Worm (Caenorhabditis elegans): ENCODE data around the gene col-185.

The col-185 gene

ce11 chrX:13528630-13529138, 17.8 kb upstream of the col-185 start, which contains the start of gene F18H3.4:
Gene F18H3.4 (plus strand): TSS chrX:13529088.
- TF ChIP-seq W03F9.2 (tag; optimal IDR thresholded peaks at IDR 0.05) (peak; percentile 39), dao-5 (tag; optimal IDR thresholded peaks at IDR 0.05) (no peak)

ce11 chrX:13527347-13528092, 16.6 kb upstream of the col-185 start, which contains the start of gene pab-2:
Gene pab-2 (minus strand): TSS chrX:13527415.
- TF ChIP-seq dao-5 (tag; optimal IDR thresholded peaks at IDR 0.05) (no peak), him-1 (tag; optimal IDR thresholded peaks at IDR 0.05) (peak; percentile 81), W03F9.2 (tag; optimal IDR thresholded peaks at IDR 0.05) (peak; percentile 69)

ce11 chrX:13526219-13527218, 15.6 kb upstream of the col-185 start:
- TF ChIP-seq him-1 (tag; optimal IDR thresholded peaks at IDR 0.05) (no peak), W03F9.2 (tag; optimal IDR thresholded peaks at IDR 0.05) (no peak)

ce11 chrX:13525094-13525493, 14.2 kb upstream of the col-185 start:
- TF ChIP-seq W03F9.2 (tag; optimal IDR thresholded peaks at IDR 0.05) (no peak), dao-5 (tag; optimal IDR thresholded peaks at IDR 0.05) (no peak)

ce11 chrX:13518861-13519713, 8.2 kb upstream of the col-185 start, which contains the start of the genes cdk-4 and F18H3.1:
Gene cdk-4 (minus strand): TSS chrX:13518911.
Gene F18H3.1 (plus strand): TSS chrX:13519663.
- TF ChIP-seq dao-5 (tag; optimal IDR thresholded peaks at IDR 0.05) = no peak
- TF ChIP-seq W03F9.2 (tag; optimal IDR thresholded peaks at IDR 0.05) = no peak
- peak; percentile 53 for TF ChIP-seq him-1 (tag; optimal IDR thresholded peaks at IDR 0.05)

- TF ChIP-seq W03F9.2 (tag; optimal IDR thresholded peaks at IDR 0.05) = peak; percentile 92
- peak; percentile 94 for TF ChIP-seq him-1 (tag; optimal IDR thresholded peaks at IDR 0.05)
- no peak for TF ChIP-seq dao-5 (tag; optimal IDR thresholded peaks at IDR 0.05)
These were observed 3.5 kb upstream of the col-185 start for ce11 chrX:13514384-13514783.

- TF ChIP-seq dao-5 (tag; optimal IDR thresholded peaks at IDR 0.05) (peak; percentile 78), him-1 (tag; optimal IDR thresholded peaks at IDR 0.05) (peak; percentile 61), W03F9.2 (tag; optimal IDR thresholded peaks at IDR 0.05) (peak; percentile 49)
These were observed 899 bp upstream of the col-185 start for ce11 chrX:13511796-13512195.

- TF ChIP-seq W03F9.2 (tag; optimal IDR thresholded peaks at IDR 0.05) (no peak), him-1 (tag; optimal IDR thresholded peaks at IDR 0.05) (no peak), dao-5 (tag; optimal IDR thresholded peaks at IDR 0.05) (no peak)
These were observed 561 bp downstream of the col-185 start for ce11 chrX:13510234-13510837.

ce11 chrX:13507233-13507632, 3.7 kb downstream of the col-185 start, which contains the start of gene H06A10.1:
Gene H06A10.1 (plus strand): TSS chrX:13507533.
- no peak for TF ChIP-seq him-1 (tag; optimal IDR thresholded peaks at IDR 0.05)
- no peak for TF ChIP-seq W03F9.2 (tag; optimal IDR thresholded peaks at IDR 0.05)
- no peak for TF ChIP-seq dao-5 (tag; optimal IDR thresholded peaks at IDR 0.05)

ce11 chrX:13506493-13506892, 4.4 kb downstream of the col-185 start:
- TF ChIP-seq him-1 (tag; optimal IDR thresholded peaks at IDR 0.05) (no peak), dao-5 (tag; optimal IDR thresholded peaks at IDR 0.05) (no peak), W03F9.2 (tag; optimal IDR thresholded peaks at IDR 0.05) (no peak)

ce11 chrX:13506043-13506442, 4.9 kb downstream of the col-185 start:
- TF ChIP-seq W03F9.2 (tag; optimal IDR thresholded peaks at IDR 0.05) = no peak
- no peak for TF ChIP-seq dao-5 (tag; optimal IDR thresholded peaks at IDR 0.05)
- no peak for TF ChIP-seq him-1 (tag; optimal IDR thresholded peaks at IDR 0.05)

- TF ChIP-seq W03F9.2 (tag; optimal IDR thresholded peaks at IDR 0.05) = no peak
- no peak for TF ChIP-seq dao-5 (tag; optimal IDR thresholded peaks at IDR 0.05)
- TF ChIP-seq him-1 (tag; optimal IDR thresholded peaks at IDR 0.05) = no peak
These were observed 5.7 kb downstream of the col-185 start for ce11 chrX:13505201-13505600.
